Fruit fly (Drosophila melanogaster): ENCODE measurements around the gene CG42780.

The CG42780 gene

dm6 chrX:7302329-7302728 is 29.7 kb downstream of the CG42780 start (continued):
- TF ChIP-seq wor (GFP tag; IDR thresholded peaks at IDR 0.05) (0 out of 2 replicates have a peak, but pooled peaks have one; percentile 11), eyg (GFP tag; optimal IDR thresholded peaks at IDR 0.05) (no peak), Hey (tag; optimal IDR thresholded peaks at IDR 0.05) (no peak), CG11247 (GFP tag; IDR thresholded peaks at IDR 0.05) (no peak), CG3838 (GFP tag; optimal IDR thresholded peaks at IDR 0.05) (no peak), gem (tag; optimal IDR thresholded peaks at IDR 0.05) (peak; percentile 64), CG18599 (GFP tag; optimal IDR thresholded peaks at IDR 0.05) (no peak), CG8944 (GFP tag; optimal IDR thresholded peaks at IDR 0.05) (no peak), trem (tag; optimal IDR thresholded peaks at IDR 0.05) (no peak), CrebB (tag; optimal IDR thresholded peaks at IDR 0.05) (no peak), CG12391 (tag; optimal IDR thresholded peaks at IDR 0.05) (peak; percentile 29), H2.0 (GFP tag; IDR thresholded peaks at IDR 0.05) (no peak), CG5245 (GFP tag; optimal IDR thresholded peaks at IDR 0.05) (no peak), CG4328 (GFP tag; optimal IDR thresholded peaks at IDR 0.05) (no peak), crc (GFP tag; optimal IDR thresholded peaks at IDR 0.05) (no peak), pfk (GFP tag; optimal IDR thresholded peaks at IDR 0.05) (no peak), CG12942 (GFP tag; optimal IDR thresholded peaks at IDR 0.05) (no peak), D (optimal IDR thresholded peaks at IDR 0.05) (no peak), D (GFP tag; optimal IDR thresholded peaks at IDR 0.05) (peak; percentile 22), CG2116 (GFP tag; optimal IDR thresholded peaks at IDR 0.05) (no peak), Dp (GFP tag; optimal IDR thresholded peaks at IDR 0.05) (no peak), CG10462 (GFP tag; optimal IDR thresholded peaks at IDR 0.05) (no peak), CG11695 (GFP tag; IDR thresholded peaks at IDR 0.05) (0 out of 3 replicates have a peak, but pooled peaks have one; percentile 9), Lhr (GFP tag; optimal IDR thresholded peaks at IDR 0.05) (no peak), MBD-R2 (GFP tag; IDR thresholded peaks at IDR 0.05) (no peak), PHDP (tag; optimal IDR thresholded peaks at IDR 0.05) (peak; percentile 1), CG10267 (tag; optimal IDR thresholded peaks at IDR 0.05) (peak; percentile 14), CG14667 (GFP tag; IDR thresholded peaks at IDR 0.05) (peak; percentile 21; the same call in 1 of the 2 replicates), Stat92E (GFP tag; optimal IDR thresholded peaks at IDR 0.05) (no peak), B-H1 (GFP tag; IDR thresholded peaks at IDR 0.05) (no peak; the same call in 2 of the 3 replicates), CoRest (tag; optimal IDR thresholded peaks at IDR 0.05) (peak; percentile 35), CG2712 (tag; optimal IDR thresholded peaks at IDR 0.05) (peak; percentile 35), mld (GFP tag; IDR thresholded peaks at IDR 0.05; ENCODE audit: partially characterized antibody) (no peak), TFAM (GFP tag; optimal IDR thresholded peaks at IDR 0.05) (no peak), CG9609 (GFP tag; optimal IDR thresholded peaks at IDR 0.05) (no peak), Antp (GFP tag; optimal IDR thresholded peaks at IDR 0.05) (no peak), bbx (GFP tag; IDR thresholded peaks at IDR 0.05; ENCODE audit: partially characterized antibody) (no peak), ranshi (GFP tag; IDR thresholded peaks at IDR 0.05) (no peak; the same call in 1 of the 2 replicates), CG3407 (GFP tag; optimal IDR thresholded peaks at IDR 0.05) (no peak), Xrp1 (GFP tag; IDR thresholded peaks at IDR 0.05) (peak; percentile 68), CG1792 (GFP tag; optimal IDR thresholded peaks at IDR 0.05) (no peak), Jarid2 (GFP tag; optimal IDR thresholded peaks at IDR 0.05) (no peak), Ets97D (GFP tag; optimal IDR thresholded peaks at IDR 0.05) (no peak), Neu2 (GFP tag; optimal IDR thresholded peaks at IDR 0.05; ENCODE audit: borderline replicate concordance) (no peak), grau (tag; optimal IDR thresholded peaks at IDR 0.05) (no peak), pnt (GFP tag; optimal IDR thresholded peaks at IDR 0.05) (no peak), CG6272 (GFP tag; IDR thresholded peaks at IDR 0.05) (no peak), fd96Cb (tag; optimal IDR thresholded peaks at IDR 0.05) (peak; percentile 50), stwl (tag; optimal IDR thresholded peaks at IDR 0.05) (no peak), MESR4 (GFP tag; optimal IDR thresholded peaks at IDR 0.05) (no peak), Usf (GFP tag; optimal IDR thresholded peaks at IDR 0.05) (no peak)
